Fruit fly (Drosophila melanogaster) whole organism, adult: Measurements from ENCODE around the gene CG32278.

ENCODE experiments used
- CG14711 ChIP-seq: fragments of 200-800 bp; sonication (Bioruptor generic); optimal IDR thresholded peaks from 2 replicates; lab custom pipeline; 2018; ENCODE audit warnings: missing biosample characterization, mild to moderate bottlenecking, missing genetic modification characterization, moderate library complexity
- Hr96 ChIP-seq: fragments of 200-800 bp; sonication (Bioruptor generic); optimal IDR thresholded peaks from 2 replicates; lab custom pipeline; 2016; ENCODE audit warnings: missing biosample characterization, missing genetic modification characterization
- cic ChIP-seq: fragments of 200-800 bp; sonication (Bioruptor generic); optimal IDR thresholded peaks from 2 replicates; lab custom pipeline; 2017; ENCODE audit warnings: missing biosample characterization, mild to moderate bottlenecking, missing genetic modification characterization, moderate library complexity
- ovo ChIP-seq: fragments of 200-800 bp; sonication (Bioruptor generic); optimal IDR thresholded peaks from 2 replicates; lab custom pipeline; 2016; ENCODE audit warnings: missing biosample characterization, missing genetic modification characterization

DNA sequence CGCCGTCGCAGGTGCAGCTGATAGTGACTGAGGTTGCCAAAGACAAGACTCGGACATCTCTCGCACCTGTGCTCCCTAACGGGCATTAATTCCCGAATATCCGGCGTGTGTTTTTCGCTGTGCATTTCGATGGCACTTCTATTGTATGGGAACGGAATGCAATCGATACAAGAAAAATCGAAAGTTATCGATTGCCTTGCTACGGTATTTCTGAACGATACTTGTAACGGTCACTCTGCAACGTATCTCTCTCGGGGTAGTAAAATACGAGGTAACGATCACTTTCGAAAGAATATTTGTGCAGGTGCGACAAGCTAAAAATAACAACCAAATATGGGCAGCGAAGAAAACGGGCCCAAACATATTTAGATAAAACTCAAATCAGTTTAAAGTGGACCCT is 4.1 kb upstream of the CG32278 start, which contains the start of gene CG32280:
- no peak for TF ChIP-seq CG14711 (tag; lab: Kevin White, UChicago)
- TF ChIP-seq ovo (GFP tag; lab: Kevin White, UChicago) = peak; percentile 39
- no peak for TF ChIP-seq Hr96
- peak; percentile 17 for TF ChIP-seq cic (GFP tag; lab: Kevin White, UChicago)
